Worm (Caenorhabditis elegans) whole organism, L2 larva: ENCODE results near the gene F07C3.3.

Experiments
- aly-2 ChIP-seq: fragments of 150-350 bp; optimal IDR thresholded peaks from 2 replicates; lab custom pipeline; 2014; ENCODE audit warnings: missing biosample characterization, missing genetic modification characterization
- ama-1 ChIP-seq: fragments of 150-350 bp; optimal IDR thresholded peaks from 2 replicates; lab custom pipeline; 2018; ENCODE audit warnings: inconsistent platforms
- blmp-1 ChIP-seq: sonication (generic microtip); optimal IDR thresholded peaks from 2 replicates; lab custom pipeline; 2017; ENCODE audit warnings: missing genetic modification characterization, mild to moderate bottlenecking, missing compliant biosample characterization, antibody characterized with exemption, moderate library complexity; ENCODE audit not compliant: insufficient read depth
- dmd-4 ChIP-seq: sonication (generic microtip); optimal IDR thresholded peaks from 2 replicates; lab custom pipeline; 2017; ENCODE audit warnings: missing biosample characterization, missing genetic modification characterization
- elt-3 ChIP-seq: sonication (generic microtip); optimal IDR thresholded peaks from 2 replicates; lab custom pipeline; 2017; ENCODE audit warnings: missing biosample characterization, missing genetic modification characterization
- nhr-12 ChIP-seq: fragments of 150-350 bp; optimal IDR thresholded peaks from 2 replicates; lab custom pipeline; 2014; ENCODE audit warnings: missing biosample characterization, missing genetic modification characterization
- nhr-237 ChIP-seq: fragments of 150-350 bp; optimal IDR thresholded peaks from 2 replicates; lab custom pipeline; 2014; ENCODE audit warnings: missing biosample characterization, missing genetic modification characterization
- nhr-77 ChIP-seq: fragments of 150-350 bp; optimal IDR thresholded peaks from 2 replicates; lab custom pipeline; 2014; ENCODE audit warnings: missing biosample characterization, missing genetic modification characterization
- snpc-4 ChIP-seq: fragments of 150-350 bp; optimal IDR thresholded peaks from 2 replicates; lab custom pipeline; 2014; ENCODE audit warnings: missing biosample characterization, missing genetic modification characterization
- unc-39 ChIP-seq: fragments of 150-350 bp; optimal IDR thresholded peaks from 2 replicates; lab custom pipeline; 2014; ENCODE audit warnings: missing biosample characterization, missing genetic modification characterization
- ztf-11 ChIP-seq: sonication (generic microtip); optimal IDR thresholded peaks from 2 replicates; lab custom pipeline; 2017; ENCODE audit warnings: missing biosample characterization, missing genetic modification characterization
- ztf-4 ChIP-seq: fragments of 150-350 bp; optimal IDR thresholded peaks from 2 replicates; lab custom pipeline; 2014; ENCODE audit warnings: missing biosample characterization, missing genetic modification characterization

DNA sequence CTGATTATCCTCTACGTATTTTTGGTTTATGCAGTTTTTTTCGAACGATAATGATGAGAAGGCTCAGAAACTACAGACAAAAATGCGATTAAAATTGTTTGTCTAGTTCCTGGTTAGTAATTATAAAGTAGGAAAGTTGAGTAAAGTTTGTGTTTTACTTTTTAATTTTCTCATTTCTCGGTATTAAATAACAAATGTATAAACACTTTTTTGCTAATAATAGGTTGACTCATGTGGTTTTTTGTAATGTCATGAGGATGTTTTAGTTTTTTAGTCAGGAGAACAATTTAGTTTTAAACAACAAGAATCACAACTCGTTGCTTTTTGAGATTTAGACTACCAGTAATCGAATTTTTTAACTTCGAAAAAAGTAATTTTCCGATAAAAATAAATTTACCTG, 40.4 kb upstream of the F07C3.3 start:
- TF ChIP-seq nhr-12 (no peak), blmp-1 (no peak), unc-39 (no peak), ztf-11 (tag; lab: Kevin White, UChicago) (no peak), ztf-4 (tag; lab: Kevin White, UChicago) (no peak), ama-1 (no peak), snpc-4 (tag; lab: Kevin White, UChicago) (no peak), nhr-237 (tag; lab: Kevin White, UChicago) (no peak), aly-2 (tag; lab: Kevin White, UChicago) (no peak), nhr-77 (no peak), dmd-4 (tag; lab: Kevin White, UChicago) (no peak), elt-3 (tag; lab: Kevin White, UChicago) (no peak)
